Fruit fly (Drosophila melanogaster): Measurements from ENCODE around the gene Myc.

Gene Myc

DNA sequence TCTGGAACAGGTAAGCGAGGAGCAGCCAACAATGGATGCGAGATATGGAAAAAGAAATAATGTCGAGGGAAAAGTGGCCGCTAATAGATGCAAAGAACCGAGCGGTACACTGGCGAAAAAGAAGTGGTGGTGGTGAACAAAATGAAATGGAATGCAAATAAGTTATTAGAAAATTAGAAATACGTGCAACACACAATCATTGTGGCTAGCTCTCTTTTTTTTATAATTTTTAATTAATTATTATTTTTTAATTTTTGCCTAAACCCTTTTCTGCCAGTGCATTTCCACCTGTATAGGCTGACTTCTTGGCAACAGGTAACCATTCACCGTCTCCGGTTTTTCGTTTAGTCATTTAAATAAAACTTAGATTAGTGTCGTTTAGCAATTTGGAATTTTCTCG is 17.8 kb upstream of the Myc start (continued):
- TF ChIP-seq ttk (GFP tag; IDR thresholded peaks at IDR 0.05) (peak; percentile 80), CG9932 (GFP tag; IDR thresholded peaks at IDR 0.05) (peak; percentile 78), Scr (GFP tag; IDR thresholded peaks at IDR 0.05; ENCODE audit: partially characterized antibody) (no peak), CG7839 (tag; optimal IDR thresholded peaks at IDR 0.05) (peak; percentile 82), Dll (GFP tag; IDR thresholded peaks at IDR 0.05; ENCODE audit: partially characterized antibody) (no peak), CG6765 (GFP tag; optimal IDR thresholded peaks at IDR 0.05) (peak; percentile 62), aop (GFP tag; IDR thresholded peaks at IDR 0.05) (peak; percentile 59; the same call in 1 of the 2 replicates), Oli (tag; optimal IDR thresholded peaks at IDR 0.05) (peak; percentile 79), ems (GFP tag; optimal IDR thresholded peaks at IDR 0.05) (peak; percentile 28), nmo (GFP tag; optimal IDR thresholded peaks at IDR 0.05) (peak; percentile 87), NfI (GFP tag; optimal IDR thresholded peaks at IDR 0.05) (peak; percentile 50), CG15514 (GFP tag; optimal IDR thresholded peaks at IDR 0.05) (peak; percentile 31), CG10431 (GFP tag; optimal IDR thresholded peaks at IDR 0.05) (peak; percentile 57), CG30431 (GFP tag; optimal IDR thresholded peaks at IDR 0.05) (peak; percentile 76), exex (tag; optimal IDR thresholded peaks at IDR 0.05) (peak; percentile 11), Rx (GFP tag; IDR thresholded peaks at IDR 0.05) (peak; percentile 75), CG17912 (GFP tag; optimal IDR thresholded peaks at IDR 0.05) (no peak), CG4404 (GFP tag; IDR thresholded peaks at IDR 0.05) (peak; percentile 86), tio (GFP tag; optimal IDR thresholded peaks at IDR 0.05) (peak; percentile 69), wor (GFP tag; IDR thresholded peaks at IDR 0.05) (peak; percentile 71), CG12299 (tag; optimal IDR thresholded peaks at IDR 0.05) (peak; percentile 55), hb (GFP tag; IDR thresholded peaks at IDR 0.05; ENCODE audit: partially characterized antibody) (no peak), Hr3 (GFP tag; optimal IDR thresholded peaks at IDR 0.05) (peak; percentile 74), Meics (GFP tag; optimal IDR thresholded peaks at IDR 0.05) (peak; percentile 70), jumu (GFP tag; optimal IDR thresholded peaks at IDR 0.05) (peak; percentile 21), HmgD (GFP tag; optimal IDR thresholded peaks at IDR 0.05) (no peak), Kr (GFP tag; optimal IDR thresholded peaks at IDR 0.05) (no peak), prd (optimal IDR thresholded peaks at IDR 0.05) (no peak), prd (GFP tag; IDR thresholded peaks at IDR 0.05) (peak; percentile 94), CG12659 (GFP tag; optimal IDR thresholded peaks at IDR 0.05) (peak; percentile 63), gsb (GFP tag; IDR thresholded peaks at IDR 0.05) (no peak; the same call in 1 of the 2 replicates), CG5180 (GFP tag; optimal IDR thresholded peaks at IDR 0.05) (peak; percentile 40), cato (GFP tag; optimal IDR thresholded peaks at IDR 0.05; ENCODE audit: borderline replicate concordance) (peak; percentile 50), CG9876 (GFP tag; optimal IDR thresholded peaks at IDR 0.05) (no peak), CG2199 (GFP tag; IDR thresholded peaks at IDR 0.05) (peak; percentile 74; the same call in 2 of the 3 replicates), cad (GFP tag; optimal IDR thresholded peaks at IDR 0.05) (no peak), pb (GFP tag; optimal IDR thresholded peaks at IDR 0.05) (no peak), Jarid2 (GFP tag; optimal IDR thresholded peaks at IDR 0.05) (no peak), fu2 (GFP tag; optimal IDR thresholded peaks at IDR 0.05) (no peak), CG17361 (GFP tag; IDR thresholded peaks at IDR 0.05) (peak; percentile 52; the same call in 2 of the 3 replicates), Usf (GFP tag; optimal IDR thresholded peaks at IDR 0.05) (peak; percentile 70), nerfin-2 (GFP tag; IDR thresholded peaks at IDR 0.05; ENCODE audit: partially characterized antibody) (no peak), CG11093 (GFP tag; IDR thresholded peaks at IDR 0.05) (0 out of 3 replicates have a peak, but pooled peaks have one; percentile 34), tap (tag; optimal IDR thresholded peaks at IDR 0.05) (peak; percentile 37), CG5245 (GFP tag; optimal IDR thresholded peaks at IDR 0.05) (peak; percentile 68), CG3065 (GFP tag; optimal IDR thresholded peaks at IDR 0.05) (peak; percentile 45), Antp (GFP tag; optimal IDR thresholded peaks at IDR 0.05) (peak; percentile 23), CG18011 (GFP tag; optimal IDR thresholded peaks at IDR 0.05) (no peak), CG2202 (tag; optimal IDR thresholded peaks at IDR 0.05) (peak; percentile 84), E2f1 (GFP tag; IDR thresholded peaks at IDR 0.05) (peak; percentile 77), CG10366 (GFP tag; IDR thresholded peaks at IDR 0.05) (peak; percentile 77)
